Worm (Caenorhabditis elegans) whole organism, midembryonic: ENCODE measurements around the gene srw-16.

Source experiments
- T22C8.4 ChIP-seq: fragments of 200-800 bp; sonication (Bioruptor generic); IDR thresholded peaks from 2 replicates; pipeline ENCODE4 v1.3.6; 2022; ENCODE audit warnings: missing genetic modification characterization, missing compliant biosample characterization
- cog-1 ChIP-seq: sonication (generic microtip); optimal IDR thresholded peaks from 2 replicates; lab custom pipeline; 2016; ENCODE audit warnings: missing genetic modification characterization, missing compliant biosample characterization
- flt-1 ChIP-seq: fragments of 200-800 bp; sonication (Bioruptor generic); IDR thresholded peaks from 2 replicates; pipeline ENCODE4 v1.3.6; 2022; ENCODE audit warnings: missing genetic modification characterization, missing compliant biosample characterization
- klf-2 ChIP-seq: fragments of 200-800 bp; sonication (Bioruptor generic); conservative IDR thresholded peaks from 2 replicates; pipeline ENCODE4 v1.3.6; 2022; ENCODE audit warnings: missing genetic modification reagents, missing genetic modification characterization, missing compliant biosample characterization
- med-1 ChIP-seq: sonication (generic microtip); optimal IDR thresholded peaks from 2 replicates; lab custom pipeline; 2017; ENCODE audit warnings: missing genetic modification characterization, mild to moderate bottlenecking, missing compliant biosample characterization, antibody characterized with exemption, missing genetic modification reagents; ENCODE audit not compliant: insufficient read depth
- ref-1 ChIP-seq: fragments of 200-800 bp; sonication (Bioruptor generic); conservative IDR thresholded peaks from 2 replicates; pipeline ENCODE4 v1.3.6; 2022; ENCODE audit warnings: missing genetic modification reagents, missing genetic modification characterization, missing compliant biosample characterization
- tab-1 ChIP-seq: fragments of 200-800 bp; sonication (Bioruptor generic); IDR thresholded peaks from 2 replicates; pipeline ENCODE4 v1.3.6; 2022; ENCODE audit warnings: missing genetic modification characterization, missing compliant biosample characterization
- ztf-23 ChIP-seq: fragments of 200-800 bp; sonication (Bioruptor generic); IDR thresholded peaks from 2 replicates; pipeline ENCODE4 v1.3.6; 2022; ENCODE audit warnings: missing genetic modification reagents, missing genetic modification characterization, missing compliant biosample characterization
- ztf-29 ChIP-seq: fragments of 200-800 bp; sonication (Bioruptor generic); IDR thresholded peaks from 2 replicates; pipeline ENCODE4 v1.3.6; 2022; ENCODE audit warnings: missing genetic modification reagents, missing genetic modification characterization, missing compliant biosample characterization

DNA sequence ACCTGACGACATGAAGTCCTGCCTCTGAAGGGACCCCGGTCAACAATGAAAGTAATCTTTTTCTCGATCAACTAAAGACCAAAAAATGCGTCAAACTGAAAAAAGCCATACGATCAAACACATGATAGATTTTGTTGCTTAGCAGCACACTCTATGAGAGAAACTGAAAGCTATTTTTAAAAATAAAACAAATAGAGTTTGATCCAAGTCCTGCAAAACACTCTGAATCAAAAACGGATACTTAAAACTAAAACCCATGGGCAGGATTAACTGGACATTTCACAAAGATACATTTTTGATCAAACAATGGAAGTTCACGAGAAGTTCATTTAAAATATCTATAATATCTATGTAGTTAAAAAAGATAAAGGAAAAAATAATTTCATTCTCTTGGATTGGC is 7.3 kb downstream of the srw-16 start, which contains the start of gene T10H4.13:
- TF ChIP-seq flt-1 (GFP tag; lab: Robert Waterston, UW) = no peak
- no peak for TF ChIP-seq klf-2 (GFP tag; lab: Robert Waterston, UW)
- no peak for TF ChIP-seq cog-1 (tag; lab: Kevin White, UChicago)
- no peak for TF ChIP-seq T22C8.4
- TF ChIP-seq ztf-29 = no peak
- TF ChIP-seq ztf-23 (GFP tag; lab: Robert Waterston, UW) = no peak
- no peak for TF ChIP-seq ref-1 (GFP tag; lab: Robert Waterston, UW)
- TF ChIP-seq tab-1 (GFP tag; lab: Robert Waterston, UW) = no peak
- TF ChIP-seq med-1 (GFP tag; lab: Kevin White, UChicago) = no peak
